Fruit fly (Drosophila melanogaster): ENCODE measurements around the gene Atg16.

The Atg16 gene

DNA sequence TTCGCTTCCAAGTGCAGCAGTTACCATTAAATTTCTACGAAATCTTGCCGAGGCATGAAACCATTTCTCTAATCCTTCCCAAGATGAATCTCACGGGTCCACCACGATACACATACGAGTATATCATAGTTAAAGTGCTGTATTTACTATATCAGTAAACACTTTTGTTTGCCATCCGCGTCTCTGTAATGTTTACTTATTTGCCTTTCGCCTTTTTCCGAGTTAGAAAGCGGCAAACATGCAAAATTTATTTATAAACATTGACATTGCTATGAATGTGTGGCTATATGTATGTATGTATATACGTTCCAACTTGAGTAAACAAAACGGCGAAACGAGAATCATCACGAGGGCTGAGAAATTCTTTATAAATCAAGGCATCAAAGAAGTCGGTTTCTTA, 4.0 kb downstream of the Atg16 start:
- TF ChIP-seq Pif1A (GFP tag; optimal IDR thresholded peaks at IDR 0.05), result no peak
- TF ChIP-seq CG10348 (GFP tag; IDR thresholded peaks at IDR 0.05), result no peak
- peak; percentile 6 for TF ChIP-seq CG14655 (GFP tag; optimal IDR thresholded peaks at IDR 0.05)

DNA sequence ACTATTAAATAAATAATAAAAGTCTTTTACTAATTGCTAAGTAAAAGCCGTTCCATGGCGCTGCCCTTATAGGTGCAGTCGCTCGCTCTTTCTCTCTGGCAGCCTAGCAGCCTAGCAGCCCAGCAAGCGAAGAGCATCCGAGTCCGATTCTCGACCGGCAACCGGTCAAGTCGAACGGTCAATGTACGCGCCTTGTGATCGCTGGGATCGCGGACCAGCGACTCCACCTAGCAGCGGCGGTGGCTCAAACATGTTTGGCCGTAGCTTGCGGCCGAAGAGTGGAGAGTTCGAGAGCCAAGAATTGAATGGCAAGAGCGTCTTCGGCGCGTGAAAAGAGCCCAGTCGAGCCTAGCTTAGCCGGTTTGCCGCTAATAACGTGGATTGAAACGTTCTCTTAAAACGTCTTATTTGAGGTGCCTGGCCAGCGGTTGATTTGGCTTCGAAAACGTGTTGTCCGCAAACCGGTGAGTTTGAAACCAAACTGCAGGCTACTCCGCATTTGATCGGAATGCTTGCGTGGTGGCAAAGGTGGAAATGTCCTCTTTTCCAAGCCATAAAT, 5.6 kb downstream of the Atg16 start:
- TF ChIP-seq D1 (tag; optimal IDR thresholded peaks at IDR 0.05), result no peak
- TF ChIP-seq CG12605 (GFP tag; IDR thresholded peaks at IDR 0.05), result no peak
- TF ChIP-seq CG15710 (tag; optimal IDR thresholded peaks at IDR 0.05), result no peak
- peak; percentile 43 for TF ChIP-seq CG13204 (GFP tag; optimal IDR thresholded peaks at IDR 0.05)
- TF ChIP-seq CG8159 (tag; optimal IDR thresholded peaks at IDR 0.05), result no peak
- TF ChIP-seq rn (GFP tag; IDR thresholded peaks at IDR 0.05), result no peak
- TF ChIP-seq CG9948 (tag; optimal IDR thresholded peaks at IDR 0.05), result no peak
- TF ChIP-seq CG10348 (GFP tag; IDR thresholded peaks at IDR 0.05), result no peak
- TF ChIP-seq CG4496 (GFP tag; IDR thresholded peaks at IDR 0.05), result no peak
- no peak for TF ChIP-seq Snoo (tag; optimal IDR thresholded peaks at IDR 0.05)
- TF ChIP-seq CG32121 (GFP tag; IDR thresholded peaks at IDR 0.05), result no peak
- 0 out of 3 replicates have a peak, but pooled peaks have one; percentile 5 for TF ChIP-seq fd96Ca (GFP tag; IDR thresholded peaks at IDR 0.05)
- no peak for TF ChIP-seq gl (tag; optimal IDR thresholded peaks at IDR 0.05)
- TF ChIP-seq Ets98B (GFP tag; IDR thresholded peaks at IDR 0.05), result 0 out of 2 replicates have a peak, but pooled peaks have one; percentile 20
- TF ChIP-seq CG14655 (GFP tag; optimal IDR thresholded peaks at IDR 0.05), result no peak
- no peak for TF ChIP-seq CG8301 (tag; optimal IDR thresholded peaks at IDR 0.05)
- TF ChIP-seq Pif1A (GFP tag; optimal IDR thresholded peaks at IDR 0.05), result no peak
- no peak for TF ChIP-seq CG17806 (tag; optimal IDR thresholded peaks at IDR 0.05)
- peak; percentile 95 for TF ChIP-seq EcR (GFP tag; optimal IDR thresholded peaks at IDR 0.05)
- peak; percentile 5 for TF ChIP-seq Pif1B (GFP tag; optimal IDR thresholded peaks at IDR 0.05)

DNA sequence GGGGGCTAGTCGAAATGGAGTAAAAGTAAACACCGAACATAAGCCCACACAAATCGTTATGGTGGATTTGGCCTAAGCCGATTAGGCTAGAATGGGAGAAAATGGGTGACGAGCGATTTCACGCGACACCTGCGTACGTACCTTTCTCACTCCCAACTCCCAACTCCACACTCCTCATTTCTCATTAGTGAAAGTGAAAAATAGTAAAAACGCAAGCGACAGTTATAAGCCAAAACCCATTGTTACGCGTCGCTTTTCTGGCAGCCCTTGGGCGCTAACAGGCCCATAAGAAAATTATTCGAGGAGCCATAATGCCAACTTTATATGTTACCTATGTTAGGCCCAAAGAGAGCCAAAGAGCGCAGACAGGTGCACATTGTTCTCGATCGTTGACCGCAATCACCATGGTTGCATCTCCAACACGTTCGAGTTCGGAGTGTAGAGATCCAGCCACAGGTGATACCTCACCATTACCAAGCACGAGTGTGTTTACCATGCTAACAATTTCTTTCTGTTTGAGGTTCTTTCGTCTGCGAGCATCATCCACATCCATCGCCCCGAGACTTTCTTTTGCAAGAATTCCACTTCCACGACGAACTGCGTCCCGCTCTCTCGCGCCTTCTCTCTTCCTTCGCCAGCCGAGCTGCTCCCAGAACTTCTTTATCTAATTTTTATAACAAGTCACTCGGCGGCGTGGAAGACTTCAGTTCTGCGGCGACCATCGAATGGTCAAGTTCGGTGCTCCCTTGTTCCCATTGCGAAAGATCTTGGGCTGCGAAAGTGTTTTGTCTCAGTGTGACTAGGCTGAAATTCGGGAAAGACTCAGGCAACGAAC, 16.2 kb downstream of the Atg16 start, which contains the start of gene neo:
Gene neo (plus strand): TSS at position 698 of the 835 bp plus-strand sequence.
- no peak for TF ChIP-seq Snoo (tag; optimal IDR thresholded peaks at IDR 0.05)
- peak; percentile 87 for TF ChIP-seq EcR (GFP tag; optimal IDR thresholded peaks at IDR 0.05)
- TF ChIP-seq Pif1B (GFP tag; optimal IDR thresholded peaks at IDR 0.05), result no peak
- no peak for TF ChIP-seq CG4496 (GFP tag; IDR thresholded peaks at IDR 0.05)
- TF ChIP-seq CG13204 (GFP tag; optimal IDR thresholded peaks at IDR 0.05), result no peak
- TF ChIP-seq fd96Ca (GFP tag; IDR thresholded peaks at IDR 0.05), result no peak

DNA sequence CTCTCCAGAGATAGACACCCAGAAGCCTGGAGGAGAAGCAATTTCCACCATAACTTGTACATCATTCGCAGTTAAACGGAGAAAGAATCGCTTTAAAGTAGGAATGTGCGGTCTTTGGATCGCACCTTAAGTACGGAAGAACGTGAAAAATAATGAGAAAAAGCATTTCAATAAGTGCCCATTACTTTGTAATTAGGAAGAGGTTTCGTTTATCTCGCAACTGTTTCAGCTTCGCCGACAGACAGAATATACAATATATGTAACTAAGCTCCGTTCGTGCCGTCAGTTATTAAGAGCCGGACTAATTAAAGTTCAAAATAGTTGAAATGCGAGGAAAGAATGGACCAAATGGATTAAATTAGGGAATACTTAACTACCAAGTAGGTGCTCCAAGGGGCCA, 17.2 kb downstream of the Atg16 start, which contains the start of gene CG7829:
Gene CG7829 (minus strand): TSS at position 101 of the 400 bp plus-strand sequence.
- no peak for TF ChIP-seq rn (GFP tag; IDR thresholded peaks at IDR 0.05)
- no peak for TF ChIP-seq gl (tag; optimal IDR thresholded peaks at IDR 0.05)
- no peak for TF ChIP-seq D1 (tag; optimal IDR thresholded peaks at IDR 0.05)
- no peak for TF ChIP-seq Pif1A (GFP tag; optimal IDR thresholded peaks at IDR 0.05)
- TF ChIP-seq fd96Ca (GFP tag; IDR thresholded peaks at IDR 0.05), result no peak
- no peak for TF ChIP-seq CG14655 (GFP tag; optimal IDR thresholded peaks at IDR 0.05)
- no peak for TF ChIP-seq EcR (GFP tag; optimal IDR thresholded peaks at IDR 0.05)
- no peak for TF ChIP-seq CG17806 (tag; optimal IDR thresholded peaks at IDR 0.05)
- no peak for TF ChIP-seq CG9948 (tag; optimal IDR thresholded peaks at IDR 0.05)
- no peak for TF ChIP-seq CG13204 (GFP tag; optimal IDR thresholded peaks at IDR 0.05)
- TF ChIP-seq Ets98B (GFP tag; IDR thresholded peaks at IDR 0.05), result no peak
- TF ChIP-seq CG12605 (GFP tag; IDR thresholded peaks at IDR 0.05), result no peak

DNA sequence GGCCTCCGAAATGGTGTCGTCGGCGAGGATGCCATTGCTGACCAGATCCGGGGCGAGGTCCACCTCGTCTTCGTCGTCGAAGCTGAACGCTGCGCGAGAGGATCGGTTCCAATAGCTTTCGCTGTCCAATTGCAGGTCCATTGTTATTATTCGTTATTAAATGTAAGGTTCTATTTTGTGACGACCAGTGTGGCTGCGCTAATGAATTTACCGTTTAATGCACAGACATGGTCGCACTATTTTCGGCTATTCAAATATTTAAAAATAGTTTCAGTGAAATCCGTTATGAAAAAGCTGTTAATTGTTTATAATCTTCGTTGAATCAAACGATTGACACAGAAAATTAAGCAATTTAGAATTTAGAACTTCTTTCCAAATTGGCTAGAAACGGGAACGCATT, 18.6 kb downstream of the Atg16 start, which contains the start of gene Vps16B:
Gene Vps16B (minus strand): TSS at position 186 of the 400 bp plus-strand sequence.
- TF ChIP-seq CG10348 (GFP tag; IDR thresholded peaks at IDR 0.05) (no peak), CG8301 (tag; optimal IDR thresholded peaks at IDR 0.05) (no peak), rn (GFP tag; IDR thresholded peaks at IDR 0.05) (no peak), CG14655 (GFP tag; optimal IDR thresholded peaks at IDR 0.05) (no peak), gl (tag; optimal IDR thresholded peaks at IDR 0.05) (no peak), EcR (GFP tag; optimal IDR thresholded peaks at IDR 0.05) (no peak), CG34367 (tag; optimal IDR thresholded peaks at IDR 0.05) (no peak), CG17806 (tag; optimal IDR thresholded peaks at IDR 0.05) (no peak), D1 (tag; optimal IDR thresholded peaks at IDR 0.05) (no peak), CG12605 (GFP tag; IDR thresholded peaks at IDR 0.05) (no peak), Ets98B (GFP tag; IDR thresholded peaks at IDR 0.05) (no peak), CG8159 (tag; optimal IDR thresholded peaks at IDR 0.05) (no peak), CG13204 (GFP tag; optimal IDR thresholded peaks at IDR 0.05) (no peak), fd96Ca (GFP tag; IDR thresholded peaks at IDR 0.05) (no peak), CG4496 (GFP tag; IDR thresholded peaks at IDR 0.05) (no peak), Pif1A (GFP tag; optimal IDR thresholded peaks at IDR 0.05) (no peak)

DNA sequence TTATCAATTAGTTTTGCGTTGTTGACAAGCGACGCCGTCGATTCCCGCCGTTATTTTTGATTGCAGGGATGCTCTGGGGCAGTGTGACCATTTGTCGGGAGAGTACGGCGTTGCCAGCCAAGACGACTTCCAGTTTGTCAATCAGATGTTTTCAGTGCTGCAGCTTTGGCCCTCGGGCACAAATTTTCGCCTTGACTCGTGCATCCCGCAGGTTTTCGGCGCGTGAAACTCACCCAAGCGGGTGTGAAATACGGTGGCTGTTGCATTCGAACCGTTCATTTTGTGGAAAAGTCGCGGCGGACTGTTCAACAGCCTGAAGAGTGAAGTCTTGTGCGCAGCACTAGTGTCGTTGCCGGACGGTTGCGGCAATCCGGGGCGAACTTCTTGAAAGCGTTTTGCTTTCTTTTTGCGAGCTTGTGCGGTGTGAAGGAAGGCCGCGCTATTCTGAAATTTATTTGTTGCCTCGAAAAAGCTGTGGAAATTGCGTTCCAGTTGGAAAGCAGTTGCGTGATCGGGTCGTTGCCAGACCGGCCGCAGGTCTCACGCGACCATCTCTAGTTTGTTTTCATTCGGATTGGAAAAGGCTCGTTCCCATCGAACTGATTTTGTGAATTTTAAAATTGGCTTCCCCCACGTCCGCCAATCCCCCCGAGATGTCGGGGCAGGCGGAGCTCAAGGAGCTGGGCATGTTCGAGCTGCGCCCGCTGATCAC, 28.1 kb downstream of the Atg16 start, which contains the start of the genes ca and ncd:
Gene ca (plus strand): TSS at position 130 of the 712 bp plus-strand sequence.
Gene ncd (minus strand): TSS at position 446 of the 712 bp plus-strand sequence.
- TF ChIP-seq Ets98B (GFP tag; IDR thresholded peaks at IDR 0.05) (no peak), CG8159 (tag; optimal IDR thresholded peaks at IDR 0.05) (no peak), CG9948 (tag; optimal IDR thresholded peaks at IDR 0.05) (no peak), D1 (tag; optimal IDR thresholded peaks at IDR 0.05) (no peak), EcR (GFP tag; optimal IDR thresholded peaks at IDR 0.05) (no peak), CG32121 (GFP tag; IDR thresholded peaks at IDR 0.05) (no peak), rn (GFP tag; IDR thresholded peaks at IDR 0.05) (no peak), CG15710 (tag; optimal IDR thresholded peaks at IDR 0.05) (no peak), CG12605 (GFP tag; IDR thresholded peaks at IDR 0.05) (no peak), CG14655 (GFP tag; optimal IDR thresholded peaks at IDR 0.05) (no peak), CG8301 (tag; optimal IDR thresholded peaks at IDR 0.05) (no peak), Snoo (tag; optimal IDR thresholded peaks at IDR 0.05) (no peak), CG34367 (tag; optimal IDR thresholded peaks at IDR 0.05) (no peak), CG13204 (GFP tag; optimal IDR thresholded peaks at IDR 0.05) (no peak), CG10348 (GFP tag; IDR thresholded peaks at IDR 0.05) (no peak), CG4496 (GFP tag; IDR thresholded peaks at IDR 0.05) (no peak), Pif1A (GFP tag; optimal IDR thresholded peaks at IDR 0.05) (no peak)

Measured in whole organism, pupa.